Fruit fly (Drosophila melanogaster): ENCODE results near the gene mtDNA-helicase.

mtDNA-helicase gene

DNA sequence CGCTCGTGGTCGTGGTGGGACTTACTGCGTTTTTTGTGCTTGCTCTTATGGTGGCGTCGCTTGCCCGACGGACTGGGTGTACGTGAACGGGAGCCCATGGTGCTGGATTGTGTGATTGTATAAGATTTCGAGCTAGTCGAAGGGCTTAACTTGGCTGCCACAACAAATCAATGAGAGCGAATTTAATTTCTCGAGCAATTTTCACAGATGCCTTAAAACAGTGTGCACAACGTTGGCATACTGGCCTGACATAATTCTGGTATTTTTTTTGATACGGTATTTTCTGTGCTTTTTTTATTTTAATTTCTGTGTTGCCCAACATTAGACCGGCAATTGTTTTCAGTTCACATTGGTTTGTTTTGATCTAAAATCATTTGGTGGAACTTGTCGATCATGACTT, 44.7 kb upstream of the mtDNA-helicase start, which contains the start of gene Arglu1 (continued):
- TF ChIP-seq CG9932 (GFP tag; IDR thresholded peaks at IDR 0.05) (peak; percentile 69), CG7928 (GFP tag; optimal IDR thresholded peaks at IDR 0.05) (no peak), Adf1 (GFP tag; IDR thresholded peaks at IDR 0.05) (no peak), pzg (GFP tag; optimal IDR thresholded peaks at IDR 0.05) (peak; percentile 60), pho (GFP tag; optimal IDR thresholded peaks at IDR 0.05) (peak; percentile 15), Ets97D (GFP tag; optimal IDR thresholded peaks at IDR 0.05) (peak; percentile 37), Hr51 (GFP tag; optimal IDR thresholded peaks at IDR 0.05) (peak in 1 of 2 experiments; percentile 6), Ptx1 (GFP tag; IDR thresholded peaks at IDR 0.05) (peak; percentile 39; the same call in 1 of the 2 replicates), scrt (GFP tag; optimal IDR thresholded peaks at IDR 0.05) (no peak), stwl (tag; optimal IDR thresholded peaks at IDR 0.05) (peak; percentile 52), CG33213 (GFP tag; optimal IDR thresholded peaks at IDR 0.05) (peak; percentile 37), tup (GFP tag; optimal IDR thresholded peaks at IDR 0.05) (no peak), CHES-1-like (GFP tag; optimal IDR thresholded peaks at IDR 0.05) (peak; percentile 39), Dad (GFP tag; optimal IDR thresholded peaks at IDR 0.05) (peak; percentile 5), fu2 (GFP tag; optimal IDR thresholded peaks at IDR 0.05) (no peak), tin (GFP tag; optimal IDR thresholded peaks at IDR 0.05) (peak; percentile 22), Trl (optimal IDR thresholded peaks at IDR 0.05) (no peak), Trl (GFP tag; optimal IDR thresholded peaks at IDR 0.05) (peak; percentile 23), eyg (GFP tag; optimal IDR thresholded peaks at IDR 0.05) (peak; percentile 25), lbe (GFP tag; optimal IDR thresholded peaks at IDR 0.05) (peak; percentile 29), trem (tag; optimal IDR thresholded peaks at IDR 0.05) (peak; percentile 8), Myb (GFP tag; optimal IDR thresholded peaks at IDR 0.05) (peak; percentile 26), CG13624 (GFP tag; optimal IDR thresholded peaks at IDR 0.05) (peak; percentile 26), CG10267 (tag; optimal IDR thresholded peaks at IDR 0.05) (peak; percentile 86), ssp (GFP tag; IDR thresholded peaks at IDR 0.05) (0 out of 2 replicates have a peak, but pooled peaks have one; percentile 18), CG32772 (GFP tag; IDR thresholded peaks at IDR 0.05) (peak; percentile 77), crp (GFP tag; optimal IDR thresholded peaks at IDR 0.05) (peak in 1 of 2 experiments; percentile 41), CG13894 (tag; optimal IDR thresholded peaks at IDR 0.05) (no peak)

dm6 chr2L:9933063-9933462, 39.8 kb upstream of the mtDNA-helicase start, which contains the start of gene Cpr30F:
TSS of gene Cpr30F (minus strand) at chr2L:9933163.
- no peak for TF ChIP-seq lab (GFP tag; optimal IDR thresholded peaks at IDR 0.05)
- TF ChIP-seq run (tag; optimal IDR thresholded peaks at IDR 0.05): no peak

DNA sequence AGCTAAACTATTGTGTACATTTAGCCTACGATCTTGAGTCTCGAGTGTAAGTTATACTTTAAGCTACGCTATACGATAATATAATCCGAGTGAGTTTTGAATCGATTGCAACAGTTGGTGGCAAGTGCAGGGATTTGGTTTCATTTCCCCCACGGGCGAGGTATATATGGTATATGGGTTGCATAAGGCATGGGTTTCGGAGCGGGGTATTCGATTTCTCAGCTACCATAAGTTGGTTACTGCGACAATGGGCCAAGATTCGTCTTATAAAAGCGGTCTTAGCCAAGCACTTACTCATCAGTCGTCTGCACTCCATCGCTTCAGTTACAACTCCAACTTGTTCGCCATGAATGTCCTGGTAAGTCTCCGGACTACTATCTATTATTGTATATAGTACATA, 37.0 kb upstream of the mtDNA-helicase start, which contains the start of gene CG42367:
CG42367 (plus strand) TSS at position 301 of the 400 bp plus-strand sequence.
- no peak for TF ChIP-seq CG4328 (GFP tag; optimal IDR thresholded peaks at IDR 0.05)
- TF ChIP-seq CG12391 (tag; optimal IDR thresholded peaks at IDR 0.05): no peak

- TF ChIP-seq Rfx (GFP tag; IDR thresholded peaks at IDR 0.05) (peak; percentile 32; the same call in 1 of the 2 replicates), chn (GFP tag; optimal IDR thresholded peaks at IDR 0.05) (no peak), CG11560 (tag; IDR thresholded peaks at IDR 0.05) (0 out of 3 replicates have a peak, but pooled peaks have one; percentile 28), br (optimal IDR thresholded peaks at IDR 0.05) (no peak), vvl (GFP tag; IDR thresholded peaks at IDR 0.05) (no peak), HmgD (GFP tag; optimal IDR thresholded peaks at IDR 0.05) (no peak), dmrt99B (tag; optimal IDR thresholded peaks at IDR 0.05) (no peak), CG1233 (GFP tag; optimal IDR thresholded peaks at IDR 0.05) (no peak), CG11247 (GFP tag; IDR thresholded peaks at IDR 0.05) (0 out of 2 replicates have a peak, but pooled peaks have one; percentile 33), CG11456 (GFP tag; IDR thresholded peaks at IDR 0.05) (0 out of 3 replicates have a peak, but pooled peaks have one; percentile 33), CG8089 (GFP tag; optimal IDR thresholded peaks at IDR 0.05) (no peak), Jarid2 (GFP tag; optimal IDR thresholded peaks at IDR 0.05) (no peak)
These were observed 31.5 kb upstream of the mtDNA-helicase start, which contains the start of the genes TbCMF46 and CG42366 for dm6 chr2L:9924765-9925164. TSS of gene TbCMF46 (minus strand) at chr2L:9924865. TSS of gene CG42366 (plus strand) at chr2L:9925161.

Data from whole organism, embryonic.